Worm (Caenorhabditis elegans) whole organism, L2 larva: ENCODE results near the gene nhr-132.

Experiments used
- ama-1 ChIP-seq: fragments of 150-350 bp; optimal IDR thresholded peaks from 2 replicates; lab custom pipeline; 2018; ENCODE audit warnings: inconsistent platforms
- nhr-12 ChIP-seq: fragments of 150-350 bp; optimal IDR thresholded peaks from 2 replicates; lab custom pipeline; 2014; ENCODE audit warnings: missing biosample characterization, missing genetic modification characterization

DNA sequence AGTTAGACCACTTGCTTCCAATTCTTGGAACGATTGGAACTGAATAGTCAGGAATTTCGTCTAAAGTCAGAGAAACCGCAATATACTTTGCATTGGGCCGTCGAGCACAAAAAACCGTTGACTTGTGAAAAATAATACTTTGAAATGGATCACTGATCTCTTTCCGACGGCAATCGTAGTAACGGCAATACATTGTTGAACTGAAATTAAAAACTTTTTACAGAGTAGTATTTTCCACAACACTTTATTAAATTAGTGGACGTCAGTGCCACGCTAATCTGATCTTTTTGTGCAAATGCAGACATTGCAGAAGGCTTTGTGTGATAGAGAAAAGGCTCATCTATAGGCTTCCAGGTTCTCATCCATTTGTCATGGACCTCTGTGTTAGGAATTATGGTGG is 18.2 kb downstream of the nhr-132 start:
- TF ChIP-seq ama-1 (lab: Kevin White, UChicago) (no peak), nhr-12 (no peak)
